Worm (Caenorhabditis elegans): Measurements from ENCODE around the gene F08B12.11.

F08B12.11 gene

DNA sequence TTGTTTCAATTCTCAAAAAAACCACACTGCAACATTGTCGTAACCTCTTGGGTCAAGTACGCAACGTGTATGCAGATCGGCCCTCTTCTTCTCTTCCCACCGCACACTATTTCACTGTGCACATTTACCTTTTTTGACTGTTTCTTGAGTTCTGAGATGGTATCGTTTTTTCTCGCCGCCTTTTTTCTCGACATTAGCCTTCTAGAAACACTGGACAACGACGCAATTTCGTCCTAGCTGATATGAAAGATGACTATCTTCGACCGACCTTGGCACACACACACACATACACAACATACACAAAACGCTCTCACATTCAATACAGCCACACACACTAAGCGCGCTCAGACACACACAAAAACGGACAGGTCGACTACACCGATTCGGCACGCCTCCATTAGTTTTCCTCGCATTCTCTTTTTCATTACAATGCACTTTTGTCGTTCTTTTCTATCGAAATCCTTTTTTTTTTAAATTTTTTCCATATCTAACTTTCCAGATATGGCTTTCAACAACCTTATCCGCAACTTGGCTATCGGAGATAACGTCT, 45.4 kb upstream of the F08B12.11 start, which contains the start of gene aco-1:
Gene aco-1 (plus strand): TSS at position 500 of the 550 bp plus-strand sequence.
- TF ChIP-seq pros-1 (tag; optimal IDR thresholded peaks at IDR 0.05) (no peak), elt-2 (tag; optimal IDR thresholded peaks at IDR 0.05) (peak; percentile 69), tbx-2 (tag; optimal IDR thresholded peaks at IDR 0.05) (peak; percentile 20), ceh-45 (GFP tag; IDR thresholded peaks at IDR 0.05) (0 out of 2 replicates have a peak, but pooled peaks have one; percentile 25)

DNA sequence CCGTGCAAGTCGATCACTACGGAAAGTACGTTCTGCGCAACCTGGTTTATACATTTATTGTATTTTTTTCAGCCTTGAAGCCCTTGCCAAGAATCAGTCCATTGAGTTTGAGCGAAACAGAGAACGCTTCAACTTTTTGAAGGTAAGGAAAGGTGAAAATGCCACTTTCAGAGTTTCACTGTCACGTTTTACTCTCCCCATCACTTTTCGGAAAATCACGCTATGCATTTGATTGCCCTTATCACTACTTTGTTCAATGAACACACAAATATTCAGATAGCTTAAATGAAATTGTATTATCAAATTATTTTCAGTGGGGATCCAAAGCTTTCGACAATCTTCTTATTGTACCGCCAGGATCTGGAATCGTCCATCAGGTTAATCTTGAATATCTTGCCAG, 44.4 kb upstream of the F08B12.11 start:
- TF ChIP-seq ceh-14 (tag; optimal IDR thresholded peaks at IDR 0.05) (no peak), elt-4 (tag; optimal IDR thresholded peaks at IDR 0.05) (no peak), lim-6 (tag; optimal IDR thresholded peaks at IDR 0.05) (no peak), hlh-15 (tag; optimal IDR thresholded peaks at IDR 0.05) (no peak), che-1 (tag; optimal IDR thresholded peaks at IDR 0.05) (no peak), pat-9 (tag; optimal IDR thresholded peaks at IDR 0.05) (no peak), madf-2 (tag; optimal IDR thresholded peaks at IDR 0.05) (no peak), hlh-30 (tag; optimal IDR thresholded peaks at IDR 0.05; ENCODE audit: insufficient read depth) (no peak), Y22D7AL.16 (tag; optimal IDR thresholded peaks at IDR 0.05) (no peak), hlh-13 (GFP tag; optimal IDR thresholded peaks at IDR 0.05) (no peak), mec-3 (tag; optimal IDR thresholded peaks at IDR 0.05; ENCODE audit: borderline replicate concordance) (no peak)

- TF ChIP-seq K09A11.1 (tag; optimal IDR thresholded peaks at IDR 0.05; ENCODE audit: insufficient read depth), result no peak
- no peak for TF ChIP-seq ceh-9 (tag; optimal IDR thresholded peaks at IDR 0.05)
- no peak for TF ChIP-seq elt-4 (tag; optimal IDR thresholded peaks at IDR 0.05)
- TF ChIP-seq ceh-18 (tag; optimal IDR thresholded peaks at IDR 0.05), result no peak
- TF ChIP-seq hlh-8 (tag; optimal IDR thresholded peaks at IDR 0.05), result no peak
- TF ChIP-seq sox-4 (tag; optimal IDR thresholded peaks at IDR 0.05), result no peak
- TF ChIP-seq dmd-4 (tag; optimal IDR thresholded peaks at IDR 0.05; ENCODE audit: borderline replicate concordance), result no peak
- TF ChIP-seq hlh-15 (tag; optimal IDR thresholded peaks at IDR 0.05), result no peak
- no peak for TF ChIP-seq lim-6 (tag; optimal IDR thresholded peaks at IDR 0.05)
Observed at ce11 chrX:11344899-11345298, 40.0 kb upstream of the F08B12.11 start.

ce11 chrX:11345471-11345870, 39.4 kb upstream of the F08B12.11 start:
- TF ChIP-seq ceh-14 (tag; optimal IDR thresholded peaks at IDR 0.05) (no peak), unc-42 (tag; optimal IDR thresholded peaks at IDR 0.05) (peak; percentile 71)

DNA sequence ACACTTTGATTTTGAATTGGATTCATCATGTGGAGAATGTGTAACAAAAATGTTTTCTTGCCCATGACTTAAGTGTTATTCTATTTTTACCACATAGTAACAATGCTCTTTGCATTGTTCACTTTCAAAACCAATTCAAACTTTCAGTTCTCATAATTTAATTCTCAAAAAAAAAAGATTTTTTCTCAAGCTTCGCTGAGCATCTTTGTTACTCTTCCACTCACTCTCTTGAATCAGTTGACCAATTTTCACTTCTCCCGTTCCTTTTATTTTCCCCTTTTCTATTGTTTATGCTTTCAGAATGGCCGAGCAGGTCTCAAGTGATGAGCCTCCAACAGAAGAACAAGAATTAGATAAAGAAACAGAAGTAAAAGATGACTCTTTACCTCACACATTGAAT, 38.7 kb upstream of the F08B12.11 start, which contains the start of gene oct-2:
Gene oct-2 (plus strand): TSS at position 301 of the 400 bp plus-strand sequence.
- no peak for TF ChIP-seq ceh-34 (tag; optimal IDR thresholded peaks at IDR 0.05)
- no peak for TF ChIP-seq ttx-3 (tag; optimal IDR thresholded peaks at IDR 0.05)
- no peak for TF ChIP-seq nfya-1 (tag; optimal IDR thresholded peaks at IDR 0.05)

DNA sequence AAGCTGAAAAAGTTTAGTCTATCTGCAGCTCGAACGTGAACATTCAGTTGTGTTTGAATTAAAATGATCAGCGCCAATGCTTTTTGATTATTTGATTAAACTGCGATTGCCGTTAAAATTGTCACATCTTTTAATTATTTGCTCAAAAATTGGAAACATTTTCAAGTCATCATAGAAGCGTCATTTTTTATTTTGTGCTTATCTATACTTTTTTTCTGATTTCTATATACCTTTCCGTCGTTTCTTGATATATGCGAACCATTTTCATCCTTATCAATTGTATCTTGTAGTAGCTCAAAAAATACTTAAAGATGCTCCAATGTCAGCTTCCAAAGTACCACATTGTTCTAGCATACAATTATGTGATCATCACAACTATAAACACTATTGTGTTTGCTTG, 33.6 kb upstream of the F08B12.11 start:
- TF ChIP-seq ceh-34 (tag; optimal IDR thresholded peaks at IDR 0.05) (no peak), T23F11.4 (GFP tag; optimal IDR thresholded peaks at IDR 0.05) (no peak), che-1 (tag; optimal IDR thresholded peaks at IDR 0.05) (no peak), tbx-2 (tag; optimal IDR thresholded peaks at IDR 0.05) (no peak), fkh-10 (GFP tag; optimal IDR thresholded peaks at IDR 0.05) (no peak), nhr-232 (tag; optimal IDR thresholded peaks at IDR 0.05) (no peak), ref-2 (tag; optimal IDR thresholded peaks at IDR 0.05) (no peak), unc-86 (tag; optimal IDR thresholded peaks at IDR 0.05) (no peak), sdc-2 (tag; optimal IDR thresholded peaks at IDR 0.05) (no peak), hlh-30 (tag; optimal IDR thresholded peaks at IDR 0.05; ENCODE audit: insufficient read depth) (no peak), sox-2 (GFP tag; IDR thresholded peaks at IDR 0.05) (no peak), syd-9 (tag; optimal IDR thresholded peaks at IDR 0.05) (no peak), hlh-6 (tag; optimal IDR thresholded peaks at IDR 0.05) (no peak), lin-11 (tag; optimal IDR thresholded peaks at IDR 0.05) (no peak), ceh-9 (tag; optimal IDR thresholded peaks at IDR 0.05) (no peak), fkh-6 (tag; optimal IDR thresholded peaks at IDR 0.05) (no peak)
